Fruit fly (Drosophila melanogaster) whole organism, embryonic: ENCODE results near the gene zuc.

Experiments used
- Blimp-1 ChIP-seq: fragments of 200-800 bp; sonication (Bioruptor generic); optimal IDR thresholded peaks from 3 replicates; lab custom pipeline; 2018; ENCODE audit warnings: missing biosample characterization, missing genetic modification characterization, mild to moderate bottlenecking, moderate library complexity, missing genetic modification reagents
- CG10543 ChIP-seq: fragments of 200-800 bp; sonication (Bioruptor generic); optimal IDR thresholded peaks from 3 replicates; lab custom pipeline; 2017; ENCODE audit warnings: missing biosample characterization, mild to moderate bottlenecking, missing genetic modification characterization, moderate library complexity
- CG11398 ChIP-seq: fragments of 200-800 bp; sonication (Bioruptor generic); optimal IDR thresholded peaks from 2 replicates; lab custom pipeline; 2016; ENCODE audit warnings: missing biosample characterization, missing genetic modification characterization
- CG11504 ChIP-seq: fragments of 200-800 bp; sonication (Bioruptor generic); optimal IDR thresholded peaks from 3 replicates; lab custom pipeline; 2019; ENCODE audit warnings: missing biosample characterization, mild to moderate bottlenecking, missing genetic modification characterization, moderate library complexity
- CG13123 ChIP-seq: fragments of 200-800 bp; sonication (Bioruptor generic); optimal IDR thresholded peaks from 2 replicates; lab custom pipeline; 2016; ENCODE audit warnings: missing biosample characterization, missing genetic modification characterization
- CG13424 ChIP-seq: fragments of 200-800 bp; sonication (Bioruptor generic); optimal IDR thresholded peaks from 2 replicates; lab custom pipeline; 2019; ENCODE audit warnings: missing biosample characterization, mild to moderate bottlenecking, missing genetic modification characterization, moderate library complexity
- CG13775 ChIP-seq: fragments of 200-800 bp; sonication (Bioruptor generic); optimal IDR thresholded peaks from 3 replicates; lab custom pipeline; 2017; ENCODE audit warnings: missing biosample characterization, mild to moderate bottlenecking, missing genetic modification characterization
- CG15479 ChIP-seq: fragments of 200-800 bp; sonication (Bioruptor generic); optimal IDR thresholded peaks from 3 replicates; lab custom pipeline; 2019; ENCODE audit warnings: missing biosample characterization, mild to moderate bottlenecking, missing genetic modification characterization, moderate library complexity
- CG16779 ChIP-seq: fragments of 200-800 bp; sonication (Bioruptor generic); IDR thresholded peaks from 2 replicates; pipeline ENCODE4 v1.3.6; 2022; ENCODE audit warnings: missing biosample characterization, missing genetic modification characterization
- CG17359 ChIP-seq: fragments of 200-800 bp; sonication (Bioruptor generic); optimal IDR thresholded peaks from 3 replicates; lab custom pipeline; 2018; ENCODE audit warnings: missing biosample characterization, mild to moderate bottlenecking, missing genetic modification characterization, moderate library complexity
- CG17912 ChIP-seq: fragments of 200-800 bp; sonication (Bioruptor generic); optimal IDR thresholded peaks from 2 replicates; lab custom pipeline; 2018; ENCODE audit warnings: missing biosample characterization, mild to moderate bottlenecking, missing genetic modification characterization
- CG18476 ChIP-seq: fragments of 200-800 bp; sonication (Bioruptor generic); optimal IDR thresholded peaks from 2 replicates; lab custom pipeline; 2016; ENCODE audit warnings: missing biosample characterization, mild to moderate bottlenecking, missing genetic modification characterization
- CG2199 ChIP-seq: fragments of 200-800 bp; sonication (Bioruptor generic); IDR thresholded peaks from 3 replicates; pipeline ENCODE4 v1.3.6; 2022; ENCODE audit warnings: missing biosample characterization, missing genetic modification characterization
- CG2202 ChIP-seq: fragments of 200-800 bp; sonication (Bioruptor generic); optimal IDR thresholded peaks from 2 replicates; lab custom pipeline; 2018; ENCODE audit warnings: missing biosample characterization, mild to moderate bottlenecking, missing genetic modification characterization
- CG6765 ChIP-seq: fragments of 200-800 bp; sonication (Bioruptor generic); optimal IDR thresholded peaks from 3 replicates; lab custom pipeline; 2017; ENCODE audit warnings: missing biosample characterization, mild to moderate bottlenecking, missing genetic modification characterization
- CG6813 ChIP-seq: fragments of 200-800 bp; sonication (Bioruptor generic); optimal IDR thresholded peaks from 2 replicates; lab custom pipeline; 2017; ENCODE audit warnings: missing biosample characterization, missing genetic modification characterization, mild to moderate bottlenecking, moderate library complexity, missing genetic modification reagents
- D ChIP-seq, 2 experiments: fragments of 200-800 bp in 1 of 2; fragments of >200 bp in 1 of 2; sonication (Bioruptor generic) in 1 of 2; optimal IDR thresholded peaks; 2 replicates in 1 of 2; 3 replicates in 1 of 2; lab custom pipeline; 2017; ENCODE audit warnings: mild to moderate bottlenecking in 1 of 2, missing biosample characterization in 1 of 2, missing genetic modification characterization in 1 of 2, missing genetic modification reagents in 1 of 2
- Dek ChIP-seq: fragments of 200-800 bp; sonication (Bioruptor generic); optimal IDR thresholded peaks from 3 replicates; lab custom pipeline; 2019; ENCODE audit warnings: missing biosample characterization, mild to moderate bottlenecking, missing genetic modification characterization, moderate library complexity
- Fer3 ChIP-seq: fragments of 200-800 bp; sonication (Bioruptor generic); optimal IDR thresholded peaks from 2 replicates; lab custom pipeline; 2018; ENCODE audit warnings: missing biosample characterization, mild to moderate bottlenecking, missing genetic modification characterization, moderate library complexity
- Hand ChIP-seq: fragments of 200-800 bp; sonication (Bioruptor generic); optimal IDR thresholded peaks from 2 replicates; lab custom pipeline; 2017; ENCODE audit warnings: mild to moderate bottlenecking, missing biosample characterization, missing genetic modification reagents, missing genetic modification characterization
- Hey ChIP-seq: fragments of 200-800 bp; sonication (Bioruptor generic); optimal IDR thresholded peaks from 3 replicates; lab custom pipeline; 2018; ENCODE audit warnings: missing biosample characterization, mild to moderate bottlenecking, missing genetic modification characterization
- Lim3 ChIP-seq: fragments of 200-800 bp; sonication (Bioruptor generic); IDR thresholded peaks from 2 replicates; pipeline ENCODE4 v1.3.6; 2022; ENCODE audit warnings: missing biosample characterization, missing genetic modification characterization
- Mad ChIP-seq: fragments of 200-800 bp; sonication (Bioruptor generic); optimal IDR thresholded peaks from 2 replicates; lab custom pipeline; 2016; ENCODE audit warnings: missing biosample characterization, missing genetic modification characterization
- Mes4 ChIP-seq: fragments of 200-800 bp; sonication (Bioruptor generic); optimal IDR thresholded peaks from 2 replicates; lab custom pipeline; 2016; ENCODE audit warnings: missing biosample characterization, missing genetic modification characterization
- Myb ChIP-seq: fragments of 200-800 bp; sonication (Bioruptor generic); optimal IDR thresholded peaks from 2 replicates; lab custom pipeline; 2016; ENCODE audit warnings: missing biosample characterization, missing genetic modification characterization
- Nf-YC ChIP-seq: fragments of 200-800 bp; optimal IDR thresholded peaks from 3 replicates; lab custom pipeline; 2019; ENCODE audit warnings: missing biosample characterization, mild to moderate bottlenecking, missing genetic modification characterization, moderate library complexity
- Ptx1 ChIP-seq: fragments of 200-800 bp; sonication (Bioruptor generic); IDR thresholded peaks from 2 replicates; pipeline ENCODE4 v1.3.6; 2022; ENCODE audit warnings: missing biosample characterization, missing genetic modification characterization
- Sry-δ ChIP-seq: fragments of 200-800 bp; sonication (Bioruptor generic); optimal IDR thresholded peaks from 2 replicates; lab custom pipeline; 2016; ENCODE audit warnings: missing biosample characterization, missing genetic modification characterization
- Usf ChIP-seq: fragments of 200-800 bp; sonication (Bioruptor generic); optimal IDR thresholded peaks from 2 replicates; lab custom pipeline; 2017; ENCODE audit warnings: missing genotype, missing biosample characterization, missing genetic modification characterization
- YL-1 ChIP-seq: fragments of 200-800 bp; sonication (Bioruptor generic); optimal IDR thresholded peaks from 3 replicates; lab custom pipeline; 2017; ENCODE audit warnings: missing biosample characterization, mild to moderate bottlenecking, missing genetic modification characterization
- ara ChIP-seq: fragments of 200-800 bp; sonication (Bioruptor generic); IDR thresholded peaks from 2 replicates; pipeline ENCODE4 v1.3.6; 2022; ENCODE audit warnings: missing biosample characterization, missing genetic modification characterization
- caup ChIP-seq: fragments of 200-800 bp; sonication (Bioruptor generic); optimal IDR thresholded peaks from 3 replicates; lab custom pipeline; 2017; ENCODE audit warnings: missing biosample characterization, mild to moderate bottlenecking, missing genetic modification characterization, moderate library complexity; ENCODE audit not compliant: severe bottlenecking
- chinmo ChIP-seq: fragments of 200-800 bp; sonication (Bioruptor generic); IDR thresholded peaks from 4 replicates; pipeline ENCODE4 v1.3.6; 2022; ENCODE audit warnings: missing biosample characterization, missing genetic modification characterization; ENCODE audit not compliant: partially characterized antibody
- ci ChIP-seq: fragments of 200-800 bp; sonication (Bioruptor generic); IDR thresholded peaks from 3 replicates; pipeline ENCODE4 v1.3.6; 2022; ENCODE audit warnings: missing biosample characterization, missing genetic modification characterization
- exex ChIP-seq: fragments of 200-800 bp; sonication (Bioruptor generic); optimal IDR thresholded peaks from 4 replicates; lab custom pipeline; 2018; ENCODE audit warnings: missing biosample characterization, mild to moderate bottlenecking, missing genetic modification characterization, moderate library complexity
- fd102C ChIP-seq: fragments of 200-800 bp; sonication (Bioruptor generic); optimal IDR thresholded peaks from 2 replicates; lab custom pipeline; 2018; ENCODE audit warnings: missing biosample characterization, mild to moderate bottlenecking, missing genetic modification characterization, moderate library complexity
- gcm ChIP-seq: fragments of 200-800 bp; sonication (Bioruptor generic); optimal IDR thresholded peaks from 2 replicates; lab custom pipeline; 2019; ENCODE audit warnings: missing biosample characterization, mild to moderate bottlenecking, missing genetic modification characterization, moderate library complexity
- ham ChIP-seq: fragments of 200-800 bp; sonication (Bioruptor generic); IDR thresholded peaks from 2 replicates; pipeline ENCODE4 v1.3.6; 2022; ENCODE audit warnings: missing biosample characterization, missing genetic modification characterization
- hbn ChIP-seq: fragments of 200-800 bp; sonication (Bioruptor generic); IDR thresholded peaks from 2 replicates; pipeline ENCODE4 v1.3.6; 2022; ENCODE audit warnings: missing biosample characterization, missing genetic modification characterization; ENCODE audit not compliant: partially characterized antibody
- nmo ChIP-seq: fragments of 200-800 bp; sonication (Bioruptor generic); optimal IDR thresholded peaks from 2 replicates; lab custom pipeline; 2018; ENCODE audit warnings: missing biosample characterization, mild to moderate bottlenecking, missing genetic modification characterization, moderate library complexity
- pb ChIP-seq: fragments of 200-800 bp; sonication (Bioruptor generic); optimal IDR thresholded peaks from 3 replicates; lab custom pipeline; 2016; ENCODE audit warnings: missing biosample characterization, missing genetic modification characterization
- prd ChIP-seq, 3 experiments: fragments of >200 bp in 2 of 3; fragments of 200-800 bp in 1 of 3; sonication (Bioruptor generic) in 1 of 3; optimal IDR thresholded peaks in 2 of 3; IDR thresholded peaks in 1 of 3; 2 replicates in 2 of 3; 3 replicates in 1 of 3; pipeline versions ENCODE4 v1.3.6 to Lab custom; 2017 to 2022; ENCODE audit warnings: missing biosample characterization in 1 of 3, missing genetic modification characterization in 1 of 3
- rib ChIP-seq: fragments of 200-800 bp; sonication (Bioruptor generic); IDR thresholded peaks from 2 replicates; pipeline ENCODE4 v1.3.6; 2022; ENCODE audit warnings: missing biosample characterization, missing genetic modification characterization
- salm ChIP-seq: fragments of 200-800 bp; sonication (Bioruptor generic); optimal IDR thresholded peaks from 2 replicates; lab custom pipeline; 2018; ENCODE audit warnings: missing biosample characterization, mild to moderate bottlenecking, missing genetic modification characterization
- slbo ChIP-seq: fragments of 200-800 bp; sonication (Bioruptor generic); IDR thresholded peaks from 2 replicates; pipeline ENCODE4 v1.3.6; 2022; ENCODE audit warnings: missing biosample characterization, missing genetic modification characterization
- slou ChIP-seq: fragments of 200-800 bp; sonication (Bioruptor generic); optimal IDR thresholded peaks from 3 replicates; lab custom pipeline; 2016; ENCODE audit warnings: missing biosample characterization, missing genetic modification characterization
- tna ChIP-seq: fragments of 200-800 bp; sonication (Bioruptor generic); IDR thresholded peaks from 2 replicates; pipeline ENCODE4 v1.3.6; 2022; ENCODE audit warnings: missing biosample characterization, missing genetic modification characterization; ENCODE audit not compliant: partially characterized antibody
- trem ChIP-seq: fragments of 200-800 bp; optimal IDR thresholded peaks from 3 replicates; lab custom pipeline; 2019; ENCODE audit warnings: missing biosample characterization, mild to moderate bottlenecking, missing genetic modification characterization, moderate library complexity
- zfh2 ChIP-seq: fragments of 200-800 bp; sonication (Bioruptor generic); optimal IDR thresholded peaks from 2 replicates; lab custom pipeline; 2016; ENCODE audit warnings: missing biosample characterization, missing genetic modification characterization

Gene zuc

DNA sequence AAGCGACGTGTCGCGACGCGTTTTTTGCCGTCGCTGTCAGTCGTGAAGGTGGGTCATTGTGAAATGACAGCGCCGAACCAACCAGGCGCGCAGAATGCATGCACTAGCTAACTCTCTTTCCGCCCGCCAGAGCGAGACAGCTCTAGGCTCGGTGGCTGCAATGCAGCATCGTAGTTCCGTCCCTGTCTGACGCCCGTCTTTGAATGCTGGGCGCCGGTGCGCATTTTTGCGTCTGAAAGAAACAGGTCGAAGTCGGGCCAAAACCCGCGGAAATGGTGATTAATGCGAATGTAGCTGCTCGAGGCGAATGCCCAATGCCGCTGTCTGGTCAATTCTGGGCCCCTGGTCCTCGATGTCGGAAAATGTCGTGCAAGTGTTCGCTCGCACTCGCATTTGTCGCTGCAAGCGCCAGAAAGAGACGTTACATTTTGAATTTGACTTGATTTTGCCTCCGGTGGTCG is 17.7 kb upstream of the zuc start (continued):
- TF ChIP-seq D (optimal IDR thresholded peaks at IDR 0.05; lab: Kevin White, UChicago) = peak; percentile 97
- peak; percentile 5 for TF ChIP-seq D (GFP tag; optimal IDR thresholded peaks at IDR 0.05; lab: Kevin White, UChicago)
- peak; percentile 65 for TF ChIP-seq Mad (GFP tag; lab: Kevin White, UChicago)
- TF ChIP-seq pb = peak; percentile 87
- peak; percentile 45 for TF ChIP-seq Blimp-1
- no peak for TF ChIP-seq prd (optimal IDR thresholded peaks at IDR 0.05; lab: Kevin White, UChicago)
- no peak for TF ChIP-seq prd (GFP tag; IDR thresholded peaks at IDR 0.05; lab: Robert Waterston, UW)
- TF ChIP-seq Sry-δ = peak; percentile 15
- no peak for TF ChIP-seq zfh2 (GFP tag; lab: Kevin White, UChicago)
- peak; percentile 98 for TF ChIP-seq CG17912 (GFP tag; lab: Kevin White, UChicago)
- TF ChIP-seq Hand = peak; percentile 66
- TF ChIP-seq Ptx1 (GFP tag; lab: Robert Waterston, UW) = no peak
- TF ChIP-seq CG16779 (GFP tag; lab: Robert Waterston, UW) = no peak
- TF ChIP-seq CG10543 (GFP tag; lab: Kevin White, UChicago) = peak; percentile 100
- no peak for TF ChIP-seq CG18476 (GFP tag; lab: Kevin White, UChicago)
- peak; percentile 76 for TF ChIP-seq exex
- TF ChIP-seq chinmo (GFP tag; lab: Robert Waterston, UW) = no peak
- peak; percentile 52 for TF ChIP-seq CG6765 (GFP tag; lab: Kevin White, UChicago)
- peak; percentile 43 for TF ChIP-seq salm
- peak; percentile 81 for TF ChIP-seq nmo (GFP tag; lab: Kevin White, UChicago)
- no peak for TF ChIP-seq CG11398
- peak; percentile 100 for TF ChIP-seq CG15479 (GFP tag; lab: Kevin White, UChicago)
- TF ChIP-seq CG17359 (tag; lab: Kevin White, UChicago) = peak; percentile 42
- no peak for TF ChIP-seq ara
- no peak for TF ChIP-seq slou
- TF ChIP-seq Lim3 (GFP tag; lab: Robert Waterston, UW) = no peak
- peak; percentile 44 for TF ChIP-seq Mes4 (GFP tag; lab: Kevin White, UChicago)
- TF ChIP-seq CG13424 (tag; lab: Kevin White, UChicago) = peak; percentile 19
- TF ChIP-seq slbo (GFP tag; lab: Robert Waterston, UW) = no peak
- no peak for TF ChIP-seq YL-1 (GFP tag; lab: Kevin White, UChicago)
- peak; percentile 50 for TF ChIP-seq CG6813 (GFP tag; lab: Kevin White, UChicago)
- TF ChIP-seq ham (GFP tag; lab: Robert Waterston, UW) = no peak
- peak; percentile 50 for TF ChIP-seq fd102C (GFP tag; lab: Kevin White, UChicago)
- TF ChIP-seq gcm (GFP tag; lab: Kevin White, UChicago) = peak; percentile 79
- peak; percentile 24 for TF ChIP-seq Fer3
- TF ChIP-seq trem (tag; lab: Kevin White, UChicago) = peak; percentile 37
- peak; percentile 75 for TF ChIP-seq Hey (tag; lab: Kevin White, UChicago)
- no peak for TF ChIP-seq hbn (GFP tag; lab: Robert Waterston, UW)
- no peak for TF ChIP-seq ci (GFP tag; lab: Robert Waterston, UW)
- TF ChIP-seq CG2199 (GFP tag; lab: Robert Waterston, UW) = no peak
- TF ChIP-seq rib (GFP tag; lab: Robert Waterston, UW) = no peak
- TF ChIP-seq caup (GFP tag; lab: Kevin White, UChicago) = peak; percentile 45
- TF ChIP-seq CG13123 (GFP tag; lab: Kevin White, UChicago) = no peak
- peak; percentile 41 for TF ChIP-seq CG13775 (GFP tag; lab: Kevin White, UChicago)
- peak; percentile 89 for TF ChIP-seq Myb (GFP tag; lab: Kevin White, UChicago)
- TF ChIP-seq tna = no peak
- TF ChIP-seq CG2202 (tag; lab: Kevin White, UChicago) = no peak
- peak; percentile 84 for TF ChIP-seq CG11504 (tag; lab: Kevin White, UChicago)
- peak; percentile 98 for TF ChIP-seq Nf-YC (tag; lab: Kevin White, UChicago)
- TF ChIP-seq Dek (tag; lab: Kevin White, UChicago) = peak; percentile 47
- TF ChIP-seq Usf (GFP tag; lab: Kevin White, UChicago) = no peak
